Worm (Caenorhabditis elegans): ENCODE measurements around the gene taf-10.

ce11 chrV:4653093-4653492 is 33.8 kb upstream of the taf-10 start:
- no peak for TF ChIP-seq lin-39 (tag; optimal IDR thresholded peaks at IDR 0.05)
- no peak for TF ChIP-seq aly-2 (tag; optimal IDR thresholded peaks at IDR 0.05)
- no peak for TF ChIP-seq lin-15B (tag; optimal IDR thresholded peaks at IDR 0.05)
- no peak for TF ChIP-seq pqm-1 (tag; optimal IDR thresholded peaks at IDR 0.05)
- no peak for TF ChIP-seq elt-1 (tag; optimal IDR thresholded peaks at IDR 0.05)
- TF ChIP-seq elt-3 (tag; optimal IDR thresholded peaks at IDR 0.05): no peak
- TF ChIP-seq nhr-76 (tag; optimal IDR thresholded peaks at IDR 0.05): no peak
- TF ChIP-seq nhr-28 (tag; optimal IDR thresholded peaks at IDR 0.05): no peak
- no peak for TF ChIP-seq nhr-25 (tag; optimal IDR thresholded peaks at IDR 0.05)
- TF ChIP-seq ztf-11 (tag; optimal IDR thresholded peaks at IDR 0.05): no peak
- no peak for TF ChIP-seq snpc-4 (tag; optimal IDR thresholded peaks at IDR 0.05)
- TF ChIP-seq jun-1 (tag; optimal IDR thresholded peaks at IDR 0.05): no peak
- TF ChIP-seq elt-2 (tag; optimal IDR thresholded peaks at IDR 0.05): no peak
- no peak for TF ChIP-seq R02D3.7 (tag; optimal IDR thresholded peaks at IDR 0.05)
